Fruit fly (Drosophila melanogaster) whole organism: Measurements from ENCODE around the gene CG14210.

Source experiments
- CG8478 ChIP-seq: fragments of >200 bp; optimal IDR thresholded peaks from 2 replicates; lab custom pipeline; 2018; ENCODE audit warnings: inconsistent platforms
- Dll ChIP-seq: fragments of >200 bp; optimal IDR thresholded peaks from 2 replicates; lab custom pipeline; 2017
- EcR ChIP-seq, 2 experiments: fragments of >200 bp; optimal IDR thresholded peaks; 2 replicates each; lab custom pipeline; 2017; ENCODE audit warnings: missing biosample characterization in 2 of 2, missing genetic modification characterization in 2 of 2, missing genetic modification reagents in 2 of 2
- pan ChIP-seq: fragments of >200 bp; optimal IDR thresholded peaks from 2 replicates; lab custom pipeline; 2017
- psq ChIP-seq: fragments of >200 bp; optimal IDR thresholded peaks from 2 replicates; lab custom pipeline; 2017
- usp ChIP-seq: fragments of >200 bp; optimal IDR thresholded peaks from 2 replicates; lab custom pipeline; 2017; ENCODE audit warnings: missing biosample characterization, missing genetic modification characterization, mixed read lengths

CG14210 gene

DNA sequence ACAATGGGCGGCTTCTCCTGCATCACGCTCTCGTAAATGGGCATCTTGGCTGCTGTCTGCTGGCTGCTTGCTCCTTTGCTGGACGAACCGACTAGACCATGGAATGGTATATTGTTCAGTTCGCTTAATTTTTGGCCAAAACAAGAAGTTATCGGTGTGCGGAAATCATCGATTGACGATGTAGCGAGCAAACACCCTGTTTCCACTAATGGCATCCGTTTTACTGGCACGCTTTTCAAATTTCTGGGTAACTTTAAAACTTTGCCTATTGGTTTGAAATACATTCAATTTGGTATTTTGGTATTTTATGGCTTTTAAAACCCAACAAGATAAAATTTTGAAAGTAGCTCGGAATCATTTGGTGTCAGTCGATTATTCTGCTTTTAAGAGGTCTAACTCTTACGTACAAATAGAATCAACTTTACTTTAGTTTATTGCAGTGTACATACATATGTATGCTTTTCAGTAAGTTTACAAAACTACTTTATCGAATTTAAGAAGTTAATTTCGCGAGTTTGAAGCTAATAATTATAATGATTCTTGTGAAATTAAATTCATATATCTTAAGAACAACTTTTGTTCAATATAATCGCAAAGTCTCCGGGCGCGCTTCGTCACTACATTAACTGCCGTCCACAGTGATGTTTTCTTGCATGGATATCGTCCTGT is 30.0 kb downstream of the CG14210 start, which contains the start of gene Arp10:
Gene Arp10 (minus strand): TSS at position 304 of the 669 bp plus-strand sequence.
- no peak for TF ChIP-seq Dll
- TF ChIP-seq pan = no peak
- no peak for TF ChIP-seq CG8478 (lab: Kevin White, UChicago)
- no peak for TF ChIP-seq usp (GFP tag; lab: Kevin White, UChicago)
- no peak for TF ChIP-seq EcR (GFP tag; optimal IDR thresholded peaks at IDR 0.05; lab: Kevin White, UChicago)
- no peak for TF ChIP-seq psq (lab: Kevin White, UChicago)

DNA sequence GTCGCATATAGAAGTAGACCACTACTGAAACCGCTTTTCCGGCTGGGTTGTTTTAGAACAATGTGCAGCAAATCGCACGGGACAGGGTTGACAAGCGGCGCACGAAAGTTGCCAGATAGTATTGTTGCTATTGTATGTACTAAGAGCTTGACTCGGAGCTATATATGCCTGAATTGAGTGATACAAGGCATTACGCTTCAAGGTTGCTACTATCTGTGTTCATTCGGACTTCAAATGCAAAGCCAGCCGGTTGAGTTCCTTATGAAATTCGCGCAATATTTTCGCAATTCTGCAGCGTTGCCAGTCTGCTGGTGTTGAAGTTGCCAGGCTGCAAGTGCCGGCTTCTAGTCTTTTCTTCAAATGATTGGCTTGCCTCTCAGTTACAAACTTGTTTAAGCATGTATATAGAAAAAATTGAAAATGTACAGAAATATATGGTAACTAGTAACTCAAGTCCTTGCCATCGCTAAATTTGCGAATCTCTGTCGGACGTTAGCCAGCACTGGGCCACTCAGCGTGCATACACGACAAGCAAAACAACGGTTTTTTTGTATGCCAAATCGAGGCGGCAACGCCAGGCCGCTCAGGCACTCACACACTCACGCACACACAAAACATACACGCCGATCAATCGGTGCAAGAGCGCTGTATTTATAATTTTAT is 35.9 kb downstream of the CG14210 start, which contains the start of the genes Ranbp21 and Elys:
Gene Ranbp21 (minus strand): TSS at position 513 of the 663 bp plus-strand sequence.
Gene Elys (plus strand): TSS at position 549 of the 663 bp plus-strand sequence.
- TF ChIP-seq psq (lab: Kevin White, UChicago) (no peak), pan (no peak), CG8478 (lab: Kevin White, UChicago) (no peak), EcR (GFP tag; optimal IDR thresholded peaks at IDR 0.05; lab: Kevin White, UChicago) (no peak), usp (GFP tag; lab: Kevin White, UChicago) (no peak)

DNA sequence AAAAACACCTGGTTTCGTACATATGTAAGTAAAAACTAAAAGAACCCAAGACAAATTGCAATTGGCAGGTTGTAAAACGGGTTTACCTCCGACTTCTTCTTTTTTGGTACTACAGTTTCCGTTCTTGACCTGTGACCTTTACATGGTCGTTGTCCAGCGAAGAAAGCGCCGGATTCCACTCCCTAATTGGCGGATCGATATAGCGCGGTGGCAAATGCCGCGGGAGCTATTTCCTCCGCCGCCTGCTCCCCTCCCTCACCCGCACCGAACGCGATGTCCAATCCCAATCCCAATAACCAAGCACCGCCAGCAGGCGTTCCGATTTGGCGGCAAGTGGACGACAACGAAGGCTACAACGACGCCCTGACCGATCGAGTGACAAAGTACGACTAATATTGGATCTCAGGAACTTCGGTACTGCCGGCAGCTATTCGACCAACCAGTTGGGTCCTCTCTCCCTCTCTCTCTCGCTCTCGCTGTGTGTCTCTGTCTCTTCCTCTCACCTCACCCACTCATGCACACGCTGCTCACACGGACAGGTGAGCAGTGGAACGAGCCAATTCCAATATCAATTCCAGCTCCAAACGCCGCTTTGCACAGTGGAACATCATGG is 46.7 kb downstream of the CG14210 start:
- TF ChIP-seq usp (GFP tag; lab: Kevin White, UChicago) = no peak
- TF ChIP-seq Dll = peak; percentile 53

DNA sequence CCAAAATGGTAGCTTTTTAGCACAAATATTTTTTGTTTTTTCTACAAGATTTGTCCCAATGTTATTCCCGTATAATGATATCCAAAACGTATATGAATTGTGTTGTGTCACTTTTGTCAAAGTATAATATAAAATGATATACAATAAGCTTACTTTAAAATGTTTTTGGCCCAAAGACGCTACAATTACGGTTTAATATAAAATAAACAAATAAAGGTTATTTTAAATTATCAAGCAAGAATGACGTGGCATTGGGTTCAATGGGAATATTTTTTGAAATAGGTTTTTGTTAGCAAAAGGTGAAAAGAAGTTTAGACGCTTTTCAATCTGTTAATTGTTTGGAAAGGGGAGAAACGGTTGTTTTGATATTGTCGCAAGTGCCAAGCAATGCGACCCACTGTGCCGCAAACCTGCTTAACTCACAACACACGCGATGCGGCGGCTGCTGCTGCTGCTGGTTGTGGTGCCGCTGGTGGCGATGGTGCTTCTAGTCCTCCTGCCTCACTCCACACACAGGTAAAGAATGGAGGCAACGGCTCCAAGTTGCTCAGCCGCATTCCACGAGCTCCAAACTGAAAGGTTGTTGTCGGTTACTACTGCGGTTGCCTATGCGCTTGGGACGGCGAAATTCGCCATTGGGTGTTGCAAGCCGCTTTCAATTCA is 47.3 kb downstream of the CG14210 start:
- TF ChIP-seq CG8478 (lab: Kevin White, UChicago) (no peak), usp (GFP tag; lab: Kevin White, UChicago) (no peak), Dll (peak; percentile 2)

DNA sequence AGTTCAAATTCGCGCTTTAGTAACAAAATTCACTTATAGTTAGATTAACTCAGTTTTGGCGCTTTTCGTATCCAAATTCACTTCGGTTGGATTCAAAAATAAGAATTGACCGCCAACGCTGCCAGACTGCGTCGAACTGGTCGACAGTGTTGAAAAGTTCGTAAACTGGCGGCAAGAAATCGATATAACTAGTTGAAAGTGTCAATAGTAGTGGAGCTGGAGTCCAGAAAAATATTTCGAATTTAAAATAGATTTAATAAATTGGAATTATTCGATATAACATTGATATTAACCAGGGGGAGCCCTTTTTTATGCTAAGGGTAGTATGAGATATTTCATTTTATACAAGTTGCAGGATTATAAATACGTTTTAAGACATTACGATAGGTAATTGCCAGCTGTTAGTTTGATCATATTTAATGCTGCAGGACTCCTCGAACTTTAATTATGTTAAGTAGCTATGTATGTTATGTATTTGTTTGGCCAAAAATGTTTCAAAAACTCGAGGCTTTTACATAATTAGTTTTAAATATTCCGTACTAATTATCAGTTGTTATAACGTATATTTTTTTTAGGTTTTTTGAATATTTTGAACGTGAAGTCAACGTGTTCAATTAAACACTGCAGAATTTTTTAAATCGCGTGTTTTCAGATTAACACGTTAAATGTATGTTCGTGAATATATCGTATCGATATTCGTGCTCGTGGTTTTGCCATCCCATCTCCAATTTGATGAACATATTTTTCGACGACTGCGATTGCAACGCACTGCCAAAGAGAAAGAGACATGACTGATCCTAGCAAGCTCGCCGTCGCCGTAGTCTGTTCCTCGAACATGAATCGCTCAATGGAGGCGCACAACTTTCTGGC is 48.1 kb downstream of the CG14210 start, which contains the start of the genes CG14223 and Ssu72:
Gene CG14223 (minus strand): TSS at position 113 of the 870 bp plus-strand sequence.
Gene Ssu72 (plus strand): TSS at position 703 of the 870 bp plus-strand sequence.
- TF ChIP-seq psq (lab: Kevin White, UChicago) = no peak
- no peak for TF ChIP-seq usp (GFP tag; lab: Kevin White, UChicago)
- no peak for TF ChIP-seq EcR (GFP tag; optimal IDR thresholded peaks at IDR 0.05; lab: Kevin White, UChicago)
- no peak for TF ChIP-seq Dll
- TF ChIP-seq CG8478 (lab: Kevin White, UChicago) = no peak
- TF ChIP-seq pan = no peak

DNA sequence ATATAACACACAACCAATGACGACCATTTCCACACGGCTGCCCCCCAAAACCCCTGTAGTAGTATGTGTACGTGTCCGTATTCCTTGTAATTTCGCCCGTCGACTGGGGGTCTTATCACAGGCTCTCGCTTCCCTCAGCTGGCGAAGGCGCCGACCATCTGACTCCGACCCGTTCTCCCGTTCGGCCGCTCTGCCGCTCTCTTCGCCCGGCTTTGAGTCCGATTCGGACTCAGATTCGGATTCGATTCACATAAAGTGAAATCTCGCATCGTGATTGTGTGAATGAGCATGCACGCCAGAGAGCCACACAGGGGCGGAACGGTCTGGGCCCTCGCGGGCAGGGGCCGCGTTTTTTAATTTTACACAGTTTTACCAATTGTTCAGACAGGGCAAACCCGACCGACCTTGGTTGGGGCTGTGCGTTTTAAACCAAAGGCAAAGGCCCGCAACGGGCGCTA is 49.7 kb downstream of the CG14210 start:
- no peak for TF ChIP-seq psq (lab: Kevin White, UChicago)
- TF ChIP-seq pan = no peak
- TF ChIP-seq Dll = peak; percentile 19
- TF ChIP-seq CG8478 (lab: Kevin White, UChicago) = no peak
- no peak for TF ChIP-seq EcR (GFP tag; optimal IDR thresholded peaks at IDR 0.05; lab: Kevin White, UChicago)
- TF ChIP-seq usp (GFP tag; lab: Kevin White, UChicago) = no peak
